Fruit fly (Drosophila melanogaster): ENCODE results near the gene CG13050.

The CG13050 gene

DNA sequence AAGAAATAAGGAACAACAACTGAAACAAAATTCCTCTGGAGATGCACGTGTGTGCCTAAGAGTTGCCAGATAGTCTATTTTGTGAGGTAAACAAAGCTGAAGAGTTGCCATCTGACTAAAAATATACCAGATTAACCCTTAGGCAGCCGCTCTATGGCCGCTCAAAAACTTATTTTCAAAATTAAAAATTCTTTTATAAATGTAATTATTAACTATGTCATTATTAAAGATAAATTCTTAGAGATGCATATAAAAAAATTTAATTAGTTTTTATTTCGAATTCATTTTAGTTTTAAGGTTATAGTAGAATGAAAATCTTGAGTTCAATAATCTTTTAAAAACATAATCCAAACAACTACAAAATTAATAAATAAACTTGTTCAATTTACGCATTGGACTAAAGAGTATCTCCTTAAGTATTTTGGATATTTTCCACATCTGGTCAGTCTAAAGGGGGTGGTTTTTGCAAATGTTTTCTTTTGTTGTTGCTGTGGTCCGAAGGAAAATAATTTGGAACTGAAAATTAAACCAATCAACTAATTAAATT is 50.3 kb downstream of the CG13050 start, which contains the start of gene Tmx3 (continued):
- TF ChIP-seq Atf3 (GFP tag; optimal IDR thresholded peaks at IDR 0.05), result peak; percentile 38
- TF ChIP-seq sna (GFP tag; IDR thresholded peaks at IDR 0.05; ENCODE audit: partially characterized antibody), result no peak
- peak; percentile 88 for TF ChIP-seq ssp (GFP tag; IDR thresholded peaks at IDR 0.05)
- TF ChIP-seq CG17359 (tag; optimal IDR thresholded peaks at IDR 0.05), result peak; percentile 90
- no peak for TF ChIP-seq CG15601 (tag; optimal IDR thresholded peaks at IDR 0.05)
- peak; percentile 55; the same call in 1 of the 2 replicates for TF ChIP-seq CG10321 (GFP tag; IDR thresholded peaks at IDR 0.05)
- TF ChIP-seq CG6791 (GFP tag; IDR thresholded peaks at IDR 0.05; ENCODE audit: partially characterized antibody), result no peak
- TF ChIP-seq CG31224 (GFP tag; IDR thresholded peaks at IDR 0.05), result peak; percentile 82
- peak; percentile 92 for TF ChIP-seq CG6272 (GFP tag; IDR thresholded peaks at IDR 0.05)
- TF ChIP-seq trh (GFP tag; optimal IDR thresholded peaks at IDR 0.05), result peak; percentile 77
- TF ChIP-seq CG16863 (GFP tag; optimal IDR thresholded peaks at IDR 0.05), result peak; percentile 24
- peak; percentile 86 for TF ChIP-seq Chrac-16 (GFP tag; optimal IDR thresholded peaks at IDR 0.05)
- no peak for TF ChIP-seq MESR4 (GFP tag; optimal IDR thresholded peaks at IDR 0.05)
- TF ChIP-seq tio (GFP tag; optimal IDR thresholded peaks at IDR 0.05), result peak; percentile 91
- peak; percentile 82 for TF ChIP-seq CG3065 (GFP tag; optimal IDR thresholded peaks at IDR 0.05)
- no peak for TF ChIP-seq ab (GFP tag; optimal IDR thresholded peaks at IDR 0.05)
- peak; percentile 44 for TF ChIP-seq fu2 (GFP tag; optimal IDR thresholded peaks at IDR 0.05)
- TF ChIP-seq CG9215 (GFP tag; IDR thresholded peaks at IDR 0.05), result peak; percentile 84
- peak; percentile 72 for TF ChIP-seq CG2116 (GFP tag; optimal IDR thresholded peaks at IDR 0.05)
- no peak; the same call in 1 of the 2 replicates for TF ChIP-seq CG17612 (GFP tag; IDR thresholded peaks at IDR 0.05)
- TF ChIP-seq br (optimal IDR thresholded peaks at IDR 0.05), result no peak
- peak; percentile 53 for TF ChIP-seq CG18764 (GFP tag; optimal IDR thresholded peaks at IDR 0.05)
- peak; percentile 61 for TF ChIP-seq CG2202 (tag; optimal IDR thresholded peaks at IDR 0.05)
- TF ChIP-seq az2 (GFP tag; optimal IDR thresholded peaks at IDR 0.05), result peak; percentile 89
- TF ChIP-seq CG30020 (tag; optimal IDR thresholded peaks at IDR 0.05), result peak; percentile 76
- peak; percentile 65; the same call in 2 of the 3 replicates for TF ChIP-seq CG6175 (GFP tag; IDR thresholded peaks at IDR 0.05)
- TF ChIP-seq knrl (GFP tag; IDR thresholded peaks at IDR 0.05; ENCODE audit: partially characterized antibody), result no peak; the same call in 2 of the 3 replicates
- TF ChIP-seq CG10366 (GFP tag; IDR thresholded peaks at IDR 0.05), result peak; percentile 91
- peak; percentile 89 for TF ChIP-seq CG12942 (GFP tag; optimal IDR thresholded peaks at IDR 0.05)
- TF ChIP-seq jing (GFP tag; optimal IDR thresholded peaks at IDR 0.05), result peak; percentile 27
- TF ChIP-seq sd (tag; optimal IDR thresholded peaks at IDR 0.05), result peak; percentile 85
- TF ChIP-seq CG4617 (GFP tag; optimal IDR thresholded peaks at IDR 0.05; ENCODE audit: borderline replicate concordance), result peak; percentile 90
- TF ChIP-seq CG4854 (GFP tag; optimal IDR thresholded peaks at IDR 0.05), result peak; percentile 50
- peak; percentile 83 for TF ChIP-seq CG32767 (GFP tag; IDR thresholded peaks at IDR 0.05)
- peak; percentile 86 for TF ChIP-seq cas (GFP tag; IDR thresholded peaks at IDR 0.05)
- peak; percentile 90 for TF ChIP-seq ap (GFP tag; IDR thresholded peaks at IDR 0.05)
- peak; percentile 76 for TF ChIP-seq CG12104 (GFP tag; optimal IDR thresholded peaks at IDR 0.05)
- peak; percentile 80 for TF ChIP-seq Fer2 (tag; optimal IDR thresholded peaks at IDR 0.05)
- TF ChIP-seq Dek (tag; optimal IDR thresholded peaks at IDR 0.05), result peak; percentile 92
- TF ChIP-seq CG5953 (GFP tag; IDR thresholded peaks at IDR 0.05), result peak; percentile 84
- TF ChIP-seq wek (GFP tag; optimal IDR thresholded peaks at IDR 0.05), result no peak
- peak; percentile 95 for TF ChIP-seq Ets65A (GFP tag)
- peak; percentile 89 for TF ChIP-seq zen (tag; optimal IDR thresholded peaks at IDR 0.05)
- TF ChIP-seq NfI (GFP tag; optimal IDR thresholded peaks at IDR 0.05), result peak; percentile 86
- TF ChIP-seq CG15479 (GFP tag; optimal IDR thresholded peaks at IDR 0.05), result no peak
- peak; percentile 67 for TF ChIP-seq D19B (GFP tag; optimal IDR thresholded peaks at IDR 0.05)
- peak; percentile 41 for TF ChIP-seq CG33213 (GFP tag; optimal IDR thresholded peaks at IDR 0.05)
- no peak for TF ChIP-seq CG10543 (GFP tag; optimal IDR thresholded peaks at IDR 0.05)
- no peak for TF ChIP-seq odd (GFP tag; optimal IDR thresholded peaks at IDR 0.05)
- TF ChIP-seq tup (GFP tag; optimal IDR thresholded peaks at IDR 0.05), result peak; percentile 40
- TF ChIP-seq CG15269 (tag; optimal IDR thresholded peaks at IDR 0.05), result peak; percentile 90

All from whole organism, embryonic.